ENCODE assay signal across 2 worm cellular contexts in the genomic region with DNA sequence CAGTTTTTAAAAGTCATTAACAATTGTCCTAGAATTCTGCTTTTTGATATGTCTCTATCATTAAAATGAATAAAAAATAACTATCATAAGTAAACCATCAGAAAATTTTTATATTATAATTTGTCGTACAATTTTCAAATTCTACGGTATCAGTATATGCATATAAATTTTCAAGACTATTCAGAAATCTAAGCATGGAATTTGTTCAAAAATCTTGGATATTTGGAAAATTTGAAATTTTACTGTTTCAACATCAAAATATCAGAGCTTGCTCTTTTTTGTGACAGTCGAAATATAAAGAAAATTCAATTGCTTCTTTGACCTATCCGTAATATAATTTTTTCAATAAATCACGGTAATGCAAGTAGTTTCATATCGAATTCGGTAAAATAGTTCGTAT.
TF ChIP-seq lines count a peak whose summit lies in the region.

No protein-coding gene starts in this region.

TF ChIP-seq in whole organism, L4 larva, 104 proteins besides CTCF, POLR2A, EP300 and RAD21:
- no peak for TF ChIP-seq lsy-2 (tag; optimal IDR thresholded peaks at IDR 0.05; lab: Kevin White, UChicago)
- peak; percentile 85 for TF ChIP-seq snpc-1.2 (GFP tag; IDR thresholded peaks at IDR 0.05; lab: Robert Waterston, UW)

TF ChIP-seq in whole organism, young adult, 124 proteins besides CTCF, POLR2A, EP300 and RAD21:
- no peak for TF ChIP-seq snpc-4 (GFP tag; optimal IDR thresholded peaks at IDR 0.05; lab: Kevin White, UChicago)
- peak in 3 of 4 experiments; percentile 58 to 76 (median 67) for TF ChIP-seq snpc-4 (tag; optimal IDR thresholded peaks at IDR 0.05; lab: Kevin White, UChicago)
- no peak for TF ChIP-seq F23B12.7 (tag; optimal IDR thresholded peaks at IDR 0.05; lab: Kevin White, UChicago; ENCODE audit: insufficient read depth)
- peak; percentile 86 for TF ChIP-seq attf-6 (GFP tag; IDR thresholded peaks at IDR 0.05; lab: Robert Waterston, UW)
TF ChIP-seq in whole organism, young adult: peak in this region for 2.
